Worm (Caenorhabditis elegans): ENCODE data around the gene dot-1.4.

- no peak for TF ChIP-seq nhr-6 (tag; optimal IDR thresholded peaks at IDR 0.05)
- TF ChIP-seq fos-1 (tag; optimal IDR thresholded peaks at IDR 0.05): no peak
- no peak for TF ChIP-seq ZK546.5 (tag; optimal IDR thresholded peaks at IDR 0.05)
- no peak for TF ChIP-seq spr-1 (tag; optimal IDR thresholded peaks at IDR 0.05)
- TF ChIP-seq aly-2 (tag; optimal IDR thresholded peaks at IDR 0.05): no peak
- TF ChIP-seq duxl-1 (tag; optimal IDR thresholded peaks at IDR 0.05; ENCODE audit: poor library complexity): no peak
- TF ChIP-seq fkh-10 (GFP tag; optimal IDR thresholded peaks at IDR 0.05): no peak
- TF ChIP-seq nhr-11 (tag; optimal IDR thresholded peaks at IDR 0.05): no peak
- TF ChIP-seq mxl-3 (GFP tag; optimal IDR thresholded peaks at IDR 0.05): no peak
- TF ChIP-seq mep-1 (tag; optimal IDR thresholded peaks at IDR 0.05): no peak
These were observed 17.6 kb downstream of the dot-1.4 start, which contains the start of gene Y62H9A.12 for ce11 chrX:11913824-11914223.
